Fruit fly (Drosophila melanogaster): Measurements from ENCODE around the gene Dhps.

dm6 chr3L:8228924-8229323 lies 30.9 kb downstream of the Dhps start, which contains the start of gene eIF4E3:
- no peak for TF ChIP-seq Sox15 (GFP tag; optimal IDR thresholded peaks at IDR 0.05)
- TF ChIP-seq CG9139 (GFP tag; optimal IDR thresholded peaks at IDR 0.05): no peak
- TF ChIP-seq ss (GFP tag; optimal IDR thresholded peaks at IDR 0.05): no peak

Data from whole organism, prepupa.